Worm (Caenorhabditis elegans) whole organism, L4 larva: ENCODE data around the gene let-721.

Experiments used
- D1046.2 ChIP-seq: fragments of 200-800 bp; sonication (Bioruptor generic); IDR thresholded peaks from 2 replicates; pipeline ENCODE4 v1.3.6; 2022; ENCODE audit warnings: missing genetic modification characterization, missing compliant biosample characterization
- ZK546.5 ChIP-seq, 2 experiments: sonication (generic microtip); optimal IDR thresholded peaks; 2 replicates each; lab custom pipeline; 2017; ENCODE audit warnings: missing biosample characterization in 2 of 2, missing genetic modification characterization in 2 of 2
- dpl-1 ChIP-seq: fragments of 150-350 bp; optimal IDR thresholded peaks from 2 replicates; lab custom pipeline; 2014; ENCODE audit warnings: missing biosample characterization, missing genetic modification reagents, missing genetic modification characterization
- lin-13 ChIP-seq: fragments of 150-350 bp; optimal IDR thresholded peaks from 2 replicates; lab custom pipeline; 2014; ENCODE audit warnings: missing biosample characterization, missing genetic modification reagents, missing genetic modification characterization
- lin-15B ChIP-seq: fragments of 150-350 bp; sonication (generic microtip); optimal IDR thresholded peaks from 3 replicates; lab custom pipeline; 2014; ENCODE audit warnings: missing biosample characterization, missing genetic modification characterization
- nhr-6 ChIP-seq: fragments of 150-350 bp; optimal IDR thresholded peaks from 2 replicates; lab custom pipeline; 2014; ENCODE audit warnings: missing biosample characterization, missing genetic modification characterization
- nhr-76 ChIP-seq: fragments of 150-350 bp; optimal IDR thresholded peaks from 2 replicates; lab custom pipeline; 2014; ENCODE audit warnings: missing biosample characterization, missing genetic modification characterization
- vab-7 ChIP-seq: fragments of 200-800 bp; sonication (Bioruptor generic); IDR thresholded peaks from 2 replicates; pipeline ENCODE4 v1.3.6; 2022; ENCODE audit warnings: missing genetic modification reagents, missing genetic modification characterization, missing compliant biosample characterization

DNA sequence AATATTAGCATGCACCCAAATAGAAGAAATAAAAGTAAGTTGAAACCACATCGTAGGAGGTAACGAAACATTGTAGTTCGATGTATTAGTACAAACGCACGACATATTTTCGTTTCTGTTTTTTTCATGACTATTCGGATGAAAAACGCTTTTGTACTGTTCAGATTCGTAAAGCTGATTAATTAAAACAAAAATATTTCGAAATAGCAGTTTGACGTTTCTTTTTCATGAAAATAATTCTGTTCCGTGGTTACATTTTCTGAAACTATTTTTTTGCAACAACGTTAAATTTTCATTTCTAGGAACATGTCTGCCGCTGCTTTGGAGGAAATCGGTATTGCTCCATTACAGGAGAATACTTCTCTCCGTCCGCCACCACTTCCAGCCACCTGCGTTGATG, 42.8 kb upstream of the let-721 start, which contains the start of gene rpt-3:
- TF ChIP-seq lin-13 (GFP tag; lab: Kevin White, UChicago) = no peak
- TF ChIP-seq vab-7 (GFP tag; lab: Robert Waterston, UW) = no peak
- no peak for TF ChIP-seq nhr-76 (tag; lab: Kevin White, UChicago)
- no peak for TF ChIP-seq lin-15B (tag; lab: Kevin White, UChicago)
- TF ChIP-seq ZK546.5 (tag; optimal IDR thresholded peaks at IDR 0.05; lab: Kevin White, UChicago) = no peak
- TF ChIP-seq dpl-1 (GFP tag; lab: Kevin White, UChicago) = no peak
- no peak for TF ChIP-seq nhr-6 (tag; lab: Kevin White, UChicago)
- no peak for TF ChIP-seq D1046.2
